Fruit fly (Drosophila melanogaster): ENCODE data around the gene CG32579.

Gene CG32579

DNA sequence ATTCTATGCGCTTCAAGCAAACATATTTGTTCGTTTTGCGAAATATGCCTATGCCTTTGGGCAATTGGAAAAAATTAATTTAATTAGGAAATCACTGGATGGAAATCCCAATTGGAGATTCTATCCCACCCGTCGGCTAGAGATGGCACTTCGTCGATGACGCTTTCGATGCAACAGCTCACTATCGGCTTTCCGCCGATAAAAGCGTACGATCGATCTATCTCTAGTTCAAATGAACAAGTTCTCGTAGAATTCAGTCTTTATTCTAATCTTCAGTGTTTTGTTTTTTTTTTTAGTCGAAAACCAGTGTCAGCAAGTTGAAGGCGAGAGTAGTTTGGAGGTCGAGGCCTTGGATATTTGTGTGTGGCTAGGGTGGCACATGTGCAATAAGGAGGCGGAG, at the start of gene CG32579, which contains the start of gene CG9917 (continued):
- TF ChIP-seq HLH4C (GFP tag; IDR thresholded peaks at IDR 0.05; ENCODE audit: partially characterized antibody) (peak; percentile 82), Xrp1 (GFP tag; IDR thresholded peaks at IDR 0.05) (no peak), CG4404 (GFP tag; IDR thresholded peaks at IDR 0.05) (no peak), ken (GFP tag; IDR thresholded peaks at IDR 0.05) (no peak), CG9215 (GFP tag; IDR thresholded peaks at IDR 0.05) (no peak), dysf (GFP tag; IDR thresholded peaks at IDR 0.05) (no peak), toy (GFP tag; IDR thresholded peaks at IDR 0.05) (no peak), vnd (GFP tag; IDR thresholded peaks at IDR 0.05; ENCODE audit: partially characterized antibody) (peak; percentile 65; the same call in 2 of the 3 replicates), CG42726 (GFP tag; IDR thresholded peaks at IDR 0.05; ENCODE audit: partially characterized antibody) (peak; percentile 72; the same call in 1 of the 2 replicates), org-1 (GFP tag; optimal IDR thresholded peaks at IDR 0.05) (no peak), CG7271 (tag; optimal IDR thresholded peaks at IDR 0.05) (no peak), CG13424 (tag; optimal IDR thresholded peaks at IDR 0.05) (no peak), CG30020 (tag; optimal IDR thresholded peaks at IDR 0.05) (peak; percentile 28), so (GFP tag; IDR thresholded peaks at IDR 0.05) (no peak), CG1792 (GFP tag; optimal IDR thresholded peaks at IDR 0.05) (no peak), CG30431 (GFP tag; optimal IDR thresholded peaks at IDR 0.05) (no peak), CG4730 (GFP tag; IDR thresholded peaks at IDR 0.05) (no peak), cas (GFP tag; IDR thresholded peaks at IDR 0.05) (no peak), CG10267 (tag; optimal IDR thresholded peaks at IDR 0.05) (peak; percentile 12), gsb (GFP tag; IDR thresholded peaks at IDR 0.05) (no peak), ato (GFP tag; IDR thresholded peaks at IDR 0.05; ENCODE audit: partially characterized antibody) (peak; percentile 81), da (GFP tag; optimal IDR thresholded peaks at IDR 0.05) (no peak), Sin3A (optimal IDR thresholded peaks at IDR 0.05) (peak; percentile 32), MTF-1 (GFP tag; optimal IDR thresholded peaks at IDR 0.05; ENCODE audit: borderline replicate concordance) (no peak), nerfin-2 (GFP tag; IDR thresholded peaks at IDR 0.05; ENCODE audit: partially characterized antibody) (peak; percentile 78), CG3407 (GFP tag; optimal IDR thresholded peaks at IDR 0.05) (no peak), Lpt (GFP tag; optimal IDR thresholded peaks at IDR 0.05) (no peak), gro (GFP tag; optimal IDR thresholded peaks at IDR 0.05) (no peak), inv (GFP tag; IDR thresholded peaks at IDR 0.05; ENCODE audit: partially characterized antibody) (peak; percentile 66), gfzf (GFP tag; optimal IDR thresholded peaks at IDR 0.05) (no peak), bigmax (GFP tag; optimal IDR thresholded peaks at IDR 0.05) (no peak), Dll (GFP tag; IDR thresholded peaks at IDR 0.05; ENCODE audit: partially characterized antibody) (peak; percentile 77), dm (GFP tag; optimal IDR thresholded peaks at IDR 0.05) (no peak), lab (GFP tag; optimal IDR thresholded peaks at IDR 0.05) (no peak), her (GFP tag; optimal IDR thresholded peaks at IDR 0.05) (no peak), CG10654 (GFP tag; optimal IDR thresholded peaks at IDR 0.05) (no peak), ems (GFP tag; optimal IDR thresholded peaks at IDR 0.05) (no peak), CG5953 (GFP tag; IDR thresholded peaks at IDR 0.05) (no peak), Gsc (GFP tag; IDR thresholded peaks at IDR 0.05) (no peak), CG2678 (tag; optimal IDR thresholded peaks at IDR 0.05) (no peak), cg (GFP tag; optimal IDR thresholded peaks at IDR 0.05) (no peak), knrl (GFP tag; IDR thresholded peaks at IDR 0.05; ENCODE audit: partially characterized antibody) (peak; percentile 76), CG7357 (GFP tag; IDR thresholded peaks at IDR 0.05) (no peak), btn (GFP tag; optimal IDR thresholded peaks at IDR 0.05) (no peak), CG14860 (GFP tag; IDR thresholded peaks at IDR 0.05; ENCODE audit: partially characterized antibody) (peak; percentile 68; the same call in 2 of the 3 replicates), CG32767 (GFP tag; IDR thresholded peaks at IDR 0.05) (no peak), CG17802 (tag; optimal IDR thresholded peaks at IDR 0.05) (no peak), NC2α (GFP tag; optimal IDR thresholded peaks at IDR 0.05) (no peak), gsb-n (tag; optimal IDR thresholded peaks at IDR 0.05) (no peak), Opbp (GFP tag; IDR thresholded peaks at IDR 0.05; ENCODE audit: partially characterized antibody) (peak; percentile 89; the same call in 2 of the 3 replicates), emc (GFP tag; optimal IDR thresholded peaks at IDR 0.05) (no peak)
